Fruit fly (Drosophila melanogaster): ENCODE measurements around the gene Mer.

Gene Mer

dm6 chrX:19684048-19684447 lies 9.3 kb downstream of the Mer start:
- TF ChIP-seq jim (GFP tag; optimal IDR thresholded peaks at IDR 0.05) (no peak), lola (GFP tag; optimal IDR thresholded peaks at IDR 0.05) (no peak), pan (optimal IDR thresholded peaks at IDR 0.05) (no peak), CG9705 (GFP tag; optimal IDR thresholded peaks at IDR 0.05) (no peak), N (GFP tag; optimal IDR thresholded peaks at IDR 0.05) (no peak), brk (GFP tag; optimal IDR thresholded peaks at IDR 0.05) (no peak), Vsx2 (GFP tag; optimal IDR thresholded peaks at IDR 0.05; ENCODE audit: partially characterized antibody) (no peak), OdsH (GFP tag; optimal IDR thresholded peaks at IDR 0.05) (no peak), sage (GFP tag; optimal IDR thresholded peaks at IDR 0.05) (no peak), dl (GFP tag; optimal IDR thresholded peaks at IDR 0.05; ENCODE audit: insufficient read depth in 1 of 2, partially characterized antibody in 2 of 2) (no peak), Jra (GFP tag; optimal IDR thresholded peaks at IDR 0.05) (no peak), Hr83 (GFP tag; optimal IDR thresholded peaks at IDR 0.05; ENCODE audit: poor library complexity, severe bottlenecking) (no peak)

- TF ChIP-seq sv (GFP tag; optimal IDR thresholded peaks at IDR 0.05) (no peak), Abd-B (GFP tag; optimal IDR thresholded peaks at IDR 0.05) (no peak), HLH106 (tag; optimal IDR thresholded peaks at IDR 0.05) (peak; percentile 16), jim (GFP tag; optimal IDR thresholded peaks at IDR 0.05) (no peak), N (GFP tag; optimal IDR thresholded peaks at IDR 0.05) (peak; percentile 38), ey (GFP tag; optimal IDR thresholded peaks at IDR 0.05) (no peak), sage (GFP tag; optimal IDR thresholded peaks at IDR 0.05) (no peak), dmrt93B (GFP tag; optimal IDR thresholded peaks at IDR 0.05) (no peak), dsf (GFP tag; optimal IDR thresholded peaks at IDR 0.05; ENCODE audit: borderline replicate concordance) (no peak), fru (GFP tag; optimal IDR thresholded peaks at IDR 0.05) (peak; percentile 30), Hr83 (GFP tag; optimal IDR thresholded peaks at IDR 0.05; ENCODE audit: poor library complexity, severe bottlenecking) (no peak), Hr78 (GFP tag; optimal IDR thresholded peaks at IDR 0.05) (no peak), dl (GFP tag; optimal IDR thresholded peaks at IDR 0.05; ENCODE audit: insufficient read depth in 1 of 2, partially characterized antibody in 2 of 2) (peak; percentile 86 to 97), Mio (GFP tag; optimal IDR thresholded peaks at IDR 0.05) (no peak), CG9705 (GFP tag; optimal IDR thresholded peaks at IDR 0.05) (peak; percentile 23), Vsx2 (GFP tag; optimal IDR thresholded peaks at IDR 0.05; ENCODE audit: partially characterized antibody) (no peak), woc (GFP tag; optimal IDR thresholded peaks at IDR 0.05) (peak; percentile 1), Dif (GFP tag; optimal IDR thresholded peaks at IDR 0.05; ENCODE audit: partially characterized antibody) (peak; percentile 96), foxo (GFP tag; optimal IDR thresholded peaks at IDR 0.05) (peak in 1 of 2 experiments; percentile 2), lola (GFP tag; optimal IDR thresholded peaks at IDR 0.05) (no peak), psq (GFP tag; optimal IDR thresholded peaks at IDR 0.05) (no peak), brk (GFP tag; optimal IDR thresholded peaks at IDR 0.05) (no peak), Rel (GFP tag; optimal IDR thresholded peaks at IDR 0.05) (no peak), Rel (tag; optimal IDR thresholded peaks at IDR 0.05) (peak; percentile 4), OdsH (GFP tag; optimal IDR thresholded peaks at IDR 0.05) (no peak), tai (GFP tag; optimal IDR thresholded peaks at IDR 0.05) (no peak), GATAd (GFP tag; optimal IDR thresholded peaks at IDR 0.05) (no peak), br (GFP tag; optimal IDR thresholded peaks at IDR 0.05) (peak; percentile 8), rgr (GFP tag; optimal IDR thresholded peaks at IDR 0.05) (peak; percentile 21), Sp1 (GFP tag; optimal IDR thresholded peaks at IDR 0.05) (peak; percentile 27), CG32264 (GFP tag; optimal IDR thresholded peaks at IDR 0.05) (no peak), Jra (GFP tag; optimal IDR thresholded peaks at IDR 0.05) (no peak), Myc (optimal IDR thresholded peaks at IDR 0.05) (no peak), Dfd (GFP tag; optimal IDR thresholded peaks at IDR 0.05) (no peak), h (GFP tag; optimal IDR thresholded peaks at IDR 0.05) (peak; percentile 29), usp (GFP tag; optimal IDR thresholded peaks at IDR 0.05) (no peak), Hnf4 (GFP tag; optimal IDR thresholded peaks at IDR 0.05) (no peak), pan (optimal IDR thresholded peaks at IDR 0.05) (no peak), CrebA (GFP tag; optimal IDR thresholded peaks at IDR 0.05; ENCODE audit: borderline replicate concordance) (no peak)
Measured at dm6 chrX:19683040-19683875, 10.0 kb downstream of the Mer start, which contains the start of the genes dome and Ubqn. dome (minus strand) TSS chrX:19683518. Ubqn (plus strand) TSS chrX:19683808.
